Worm (Caenorhabditis elegans) whole organism, L1 larva: ENCODE results near the gene mdt-10.
A peak's percentile ranks its signal among the peaks of the same experiment; 100 is the strongest.

Experiments used
- C16A3.4 ChIP-seq: fragments of 150-350 bp; optimal IDR thresholded peaks from 2 replicates; lab custom pipeline; 2014; ENCODE audit warnings: missing biosample characterization, missing genetic modification characterization
- ceh-63 ChIP-seq: fragments of 200-800 bp; sonication (Bioruptor generic); optimal IDR thresholded peaks from 2 replicates; lab custom pipeline; 2018; ENCODE audit warnings: mild to moderate bottlenecking, missing genetic modification characterization, missing compliant biosample characterization
- ceh-82 ChIP-seq, 3 experiments: fragments of 150-350 bp in 1 of 3; sonication (generic microtip) in 2 of 3; optimal IDR thresholded peaks; 2 replicates each; lab custom pipeline; 2014 to 2017; ENCODE audit warnings: missing biosample characterization in 3 of 3, missing genetic modification characterization in 3 of 3
- ceh-88 ChIP-seq: fragments of 200-800 bp; sonication (Bioruptor generic); IDR thresholded peaks from 2 replicates; pipeline ENCODE4 v1.3.6; 2022; ENCODE audit warnings: missing genetic modification characterization, missing compliant biosample characterization
- ceh-90 ChIP-seq: sonication (generic microtip); optimal IDR thresholded peaks from 2 replicates; lab custom pipeline; 2016; ENCODE audit warnings: missing genetic modification characterization, missing compliant biosample characterization
- dpl-1 ChIP-seq, 3 experiments: fragments of 150-350 bp in 2 of 3; sonication (generic microtip) in 1 of 3; optimal IDR thresholded peaks; 2 replicates each; lab custom pipeline; 2014 to 2017; ENCODE audit warnings: missing biosample characterization in 3 of 3, missing genetic modification characterization in 3 of 3, missing genetic modification reagents in 3 of 3
- dsc-1 ChIP-seq: sonication (generic microtip); optimal IDR thresholded peaks from 2 replicates; lab custom pipeline; 2016; ENCODE audit warnings: mild to moderate bottlenecking, missing genetic modification characterization, missing compliant biosample characterization
- efl-1 ChIP-seq, 4 experiments: fragments of 150-350 bp; optimal IDR thresholded peaks in 3 of 4; peaks in 1 of 4; 1 replicate in 1 of 4; 2 replicates in 3 of 4; lab custom pipeline; 2014; ENCODE audit warnings: missing biosample characterization in 2 of 4, missing genetic modification characterization in 2 of 4, missing genetic modification reagents in 2 of 4
- egl-13 ChIP-seq: sonication (generic microtip); optimal IDR thresholded peaks from 2 replicates; lab custom pipeline; 2016; ENCODE audit warnings: missing genotype, missing genetic modification reagents, missing genetic modification characterization, missing compliant biosample characterization
- egl-27 ChIP-seq, 2 experiments: fragments of 150-350 bp in 1 of 2; sonication (generic microtip); optimal IDR thresholded peaks; 3 replicates each; lab custom pipeline; 2017 to 2018; ENCODE audit warnings: missing biosample characterization in 2 of 2, missing genetic modification characterization in 2 of 2, missing genetic modification reagents in 2 of 2
- elt-2 ChIP-seq: sonication (generic microtip); optimal IDR thresholded peaks from 2 replicates; lab custom pipeline; 2016; ENCODE audit warnings: missing genetic modification characterization, mild to moderate bottlenecking, inconsistent platforms, missing compliant biosample characterization, missing genetic modification reagents
- ets-5 ChIP-seq: fragments of 200-800 bp; sonication (Bioruptor generic); IDR thresholded peaks from 2 replicates; pipeline ENCODE4 v1.3.6; 2022; ENCODE audit warnings: missing genetic modification characterization, missing compliant biosample characterization
- fkh-10 ChIP-seq: sonication (generic microtip); optimal IDR thresholded peaks from 2 replicates; lab custom pipeline; 2017; ENCODE audit warnings: missing biosample characterization, missing genetic modification reagents, missing genetic modification characterization
- fkh-8 ChIP-seq: sonication (generic microtip); optimal IDR thresholded peaks from 2 replicates; lab custom pipeline; 2016; ENCODE audit warnings: mild to moderate bottlenecking, missing genetic modification characterization, missing compliant biosample characterization
- fos-1 ChIP-seq: fragments of 150-350 bp; optimal IDR thresholded peaks from 2 replicates; lab custom pipeline; 2014; ENCODE audit warnings: missing biosample characterization, missing genetic modification characterization
- hlh-17 ChIP-seq: fragments of 200-800 bp; sonication (Bioruptor generic); optimal IDR thresholded peaks from 2 replicates; lab custom pipeline; 2018; ENCODE audit warnings: missing genetic modification characterization, mild to moderate bottlenecking, missing compliant biosample characterization, moderate library complexity, borderline replicate concordance
- hlh-4 ChIP-seq: sonication (generic microtip); optimal IDR thresholded peaks from 2 replicates; lab custom pipeline; 2016; ENCODE audit warnings: mild to moderate bottlenecking, missing genetic modification characterization, missing compliant biosample characterization
- irx-1 ChIP-seq: sonication (generic microtip); optimal IDR thresholded peaks from 2 replicates; lab custom pipeline; 2016; ENCODE audit warnings: missing genetic modification characterization, missing compliant biosample characterization
- isw-1 ChIP-seq: fragments of 200-800 bp; sonication (Bioruptor generic); IDR thresholded peaks from 2 replicates; pipeline ENCODE4 v1.3.6; 2022; ENCODE audit warnings: missing genetic modification characterization, missing compliant biosample characterization
- lin-13 ChIP-seq: fragments of 150-350 bp; optimal IDR thresholded peaks from 2 replicates; lab custom pipeline; 2014; ENCODE audit warnings: missing biosample characterization, missing genetic modification reagents, missing genetic modification characterization
- lin-14 ChIP-seq: fragments of 200-800 bp; sonication (Bioruptor generic); optimal IDR thresholded peaks from 2 replicates; lab custom pipeline; 2018; ENCODE audit warnings: mild to moderate bottlenecking, missing genetic modification characterization, moderate library complexity, missing compliant biosample characterization
- lin-35 ChIP-seq, 2 experiments: fragments of 150-350 bp; optimal IDR thresholded peaks; 2 replicates each; lab custom pipeline; 2014; ENCODE audit warnings: missing biosample characterization in 2 of 2, missing genetic modification characterization in 2 of 2, missing genetic modification reagents in 2 of 2
- lsy-2 ChIP-seq, 2 experiments: fragments of 150-350 bp; optimal IDR thresholded peaks; 2 replicates each; lab custom pipeline; 2014; ENCODE audit warnings: missing biosample characterization in 2 of 2, missing genetic modification characterization in 2 of 2
- mep-1 ChIP-seq: fragments of 150-350 bp; optimal IDR thresholded peaks from 2 replicates; lab custom pipeline; 2014; ENCODE audit warnings: missing biosample characterization, missing genetic modification characterization
- nhr-11 ChIP-seq: fragments of 150-350 bp; optimal IDR thresholded peaks from 2 replicates; lab custom pipeline; 2014; ENCODE audit warnings: missing biosample characterization, missing genetic modification characterization
- nhr-19 ChIP-seq: fragments of 200-800 bp; sonication (Bioruptor generic); conservative IDR thresholded peaks from 2 replicates; pipeline ENCODE4 v1.3.6; 2022; ENCODE audit warnings: missing genetic modification characterization, missing compliant biosample characterization
- nhr-20 ChIP-seq: sonication (generic microtip); optimal IDR thresholded peaks from 2 replicates; lab custom pipeline; 2016; ENCODE audit warnings: mild to moderate bottlenecking, missing genetic modification characterization, missing compliant biosample characterization
- nhr-237 ChIP-seq: fragments of 150-350 bp; optimal IDR thresholded peaks from 2 replicates; lab custom pipeline; 2014; ENCODE audit warnings: missing biosample characterization, missing genetic modification characterization
- nhr-47 ChIP-seq: sonication (generic microtip); optimal IDR thresholded peaks from 2 replicates; lab custom pipeline; 2016; ENCODE audit warnings: mild to moderate bottlenecking, missing genetic modification characterization, moderate library complexity, missing compliant biosample characterization
- nhr-71 ChIP-seq: sonication (generic microtip); optimal IDR thresholded peaks from 2 replicates; lab custom pipeline; 2016; ENCODE audit warnings: mild to moderate bottlenecking, missing genetic modification characterization, moderate library complexity, missing compliant biosample characterization
- nhr-76 ChIP-seq: sonication (generic microtip); optimal IDR thresholded peaks from 2 replicates; lab custom pipeline; 2017; ENCODE audit warnings: missing biosample characterization, missing genetic modification characterization
- nhr-85 ChIP-seq: sonication (generic microtip); peaks from one replicate; lab custom pipeline; 2016; ENCODE audit warnings: missing genetic modification characterization, inconsistent platforms, missing compliant biosample characterization
- pax-3 ChIP-seq: fragments of 200-800 bp; sonication (Bioruptor generic); optimal IDR thresholded peaks from 2 replicates; lab custom pipeline; 2018; ENCODE audit warnings: mild to moderate bottlenecking, missing genetic modification characterization, moderate library complexity, missing compliant biosample characterization
- rnt-1 ChIP-seq: sonication (generic microtip); optimal IDR thresholded peaks from 2 replicates; lab custom pipeline; 2016; ENCODE audit warnings: mild to moderate bottlenecking, missing genetic modification characterization, moderate library complexity, missing compliant biosample characterization
- skn-1 ChIP-seq: fragments of 150-350 bp; optimal IDR thresholded peaks from 2 replicates; lab custom pipeline; 2014; ENCODE audit warnings: missing biosample characterization, missing genetic modification characterization
- snpc-4 ChIP-seq: fragments of 150-350 bp; optimal IDR thresholded peaks from 2 replicates; lab custom pipeline; 2014; ENCODE audit warnings: missing biosample characterization, missing genetic modification characterization
- snu-23 ChIP-seq: sonication (generic microtip); optimal IDR thresholded peaks from 2 replicates; lab custom pipeline; 2016; ENCODE audit warnings: missing genetic modification characterization, missing compliant biosample characterization
- sox-4 ChIP-seq: sonication (generic microtip); optimal IDR thresholded peaks from 2 replicates; lab custom pipeline; 2016; ENCODE audit warnings: missing genetic modification characterization, missing compliant biosample characterization
- tbx-2 ChIP-seq: sonication (generic microtip); optimal IDR thresholded peaks from 2 replicates; lab custom pipeline; 2016; ENCODE audit warnings: missing genetic modification characterization, missing compliant biosample characterization
- unc-62 ChIP-seq: fragments of 150-350 bp; optimal IDR thresholded peaks from 2 replicates; lab custom pipeline; 2014; ENCODE audit warnings: missing biosample characterization, missing genetic modification reagents, missing genetic modification characterization
- unc-98 ChIP-seq: fragments of 200-800 bp; sonication (Bioruptor generic); IDR thresholded peaks from 2 replicates; pipeline ENCODE4 v1.3.6; 2022; ENCODE audit warnings: missing genetic modification characterization, missing compliant biosample characterization
- xbp-1 ChIP-seq: sonication (generic microtip); optimal IDR thresholded peaks from 2 replicates; lab custom pipeline; 2016; ENCODE audit warnings: missing genetic modification characterization, missing compliant biosample characterization
- zip-4 ChIP-seq: fragments of 200-800 bp; sonication (Bioruptor generic); optimal IDR thresholded peaks from 2 replicates; lab custom pipeline; 2018; ENCODE audit warnings: mild to moderate bottlenecking, missing genetic modification characterization, moderate library complexity, missing compliant biosample characterization
- ztf-11 ChIP-seq, 2 experiments: sonication (generic microtip); optimal IDR thresholded peaks; 2 replicates each; lab custom pipeline; 2016 to 2017; ENCODE audit warnings: missing genetic modification characterization in 2 of 2, missing biosample characterization in 1 of 2, missing compliant biosample characterization in 1 of 2
- ztf-4 ChIP-seq: fragments of 150-350 bp; optimal IDR thresholded peaks from 2 replicates; lab custom pipeline; 2014; ENCODE audit warnings: missing biosample characterization, missing genetic modification characterization

The mdt-10 gene

ce11 chrII:7889321-7889720 lies 34.5 kb upstream of the mdt-10 start:
- TF ChIP-seq elt-2 (tag; lab: Kevin White, UChicago) (peak; percentile 57), isw-1 (GFP tag; lab: Robert Waterston, UW) (no peak), lin-35 (GFP tag; optimal IDR thresholded peaks at IDR 0.05; lab: Kevin White, UChicago) (peak in 1 of 2 experiments; percentile 11), pax-3 (no peak), nhr-237 (no peak), ztf-11 (tag; optimal IDR thresholded peaks at IDR 0.05; lab: Kevin White, UChicago) (no peak)
- TF ChIP-seq, all 84 proteins: peak for 2

DNA sequence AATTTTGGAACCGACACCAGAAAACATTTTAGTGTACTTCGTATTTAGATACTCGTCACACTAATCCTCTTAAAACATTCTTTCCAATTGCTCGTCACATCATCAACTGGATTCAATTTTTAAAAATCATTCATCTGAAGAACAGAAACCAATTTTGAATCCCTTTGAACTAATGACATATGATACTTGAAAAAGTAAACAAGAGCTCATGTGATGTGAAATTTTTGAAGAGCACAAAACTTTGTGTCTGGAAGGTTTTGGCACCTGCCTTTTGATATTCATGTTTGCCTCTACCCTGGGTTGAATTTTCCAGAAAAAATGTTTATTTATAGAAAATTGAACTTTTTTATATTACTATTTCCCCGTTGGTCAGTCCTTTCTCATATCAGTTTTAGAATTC lies 33.9 kb upstream of the mdt-10 start:
- peak; percentile 5 to 12 for TF ChIP-seq lin-35 (GFP tag; optimal IDR thresholded peaks at IDR 0.05; lab: Kevin White, UChicago)
- TF ChIP-seq mep-1 (tag; lab: Kevin White, UChicago), result peak; percentile 11
- no peak for TF ChIP-seq rnt-1
- peak; percentile 49 for TF ChIP-seq nhr-20 (tag; lab: Kevin White, UChicago)
- peak; percentile 44 for TF ChIP-seq lin-14 (GFP tag; lab: Kevin White, UChicago)
- peak; percentile 0 to 28 for TF ChIP-seq lsy-2 (tag; optimal IDR thresholded peaks at IDR 0.05; lab: Kevin White, UChicago)
- peak; percentile 22 for TF ChIP-seq snu-23 (GFP tag; lab: Kevin White, UChicago)
- no peak for TF ChIP-seq unc-98 (GFP tag; lab: Robert Waterston, UW)
- TF ChIP-seq xbp-1, result peak; percentile 8
- TF ChIP-seq nhr-85 (tag; lab: Kevin White, UChicago), result no peak
- no peak for TF ChIP-seq pax-3
- TF ChIP-seq nhr-19 (GFP tag; lab: Robert Waterston, UW), result 0 out of 2 replicates have a peak, but pooled peaks have one; percentile 3
- peak; percentile 52 for TF ChIP-seq nhr-47 (tag; lab: Kevin White, UChicago)
- TF ChIP-seq hlh-4, result peak; percentile 2
- TF ChIP-seq irx-1 (tag; lab: Kevin White, UChicago), result peak; percentile 24
- peak; percentile 63 for TF ChIP-seq fkh-8 (tag; lab: Kevin White, UChicago)
- peak; percentile 67 for TF ChIP-seq nhr-71 (tag; lab: Kevin White, UChicago)
- no peak for TF ChIP-seq ets-5
- TF ChIP-seq efl-1 (optimal IDR thresholded peaks at IDR 0.05; lab: Kevin White, UChicago), result peak in 1 of 2 experiments; percentile 17
- no peak for TF ChIP-seq efl-1 (GFP tag; optimal IDR thresholded peaks at IDR 0.05 in 1 of 2; lab: Kevin White, UChicago)
- no peak for TF ChIP-seq hlh-17 (GFP tag; lab: Kevin White, UChicago)
- TF ChIP-seq elt-2 (tag; lab: Kevin White, UChicago), result peak; percentile 61
- TF ChIP-seq lin-13 (GFP tag; lab: Kevin White, UChicago), result peak; percentile 23

DNA sequence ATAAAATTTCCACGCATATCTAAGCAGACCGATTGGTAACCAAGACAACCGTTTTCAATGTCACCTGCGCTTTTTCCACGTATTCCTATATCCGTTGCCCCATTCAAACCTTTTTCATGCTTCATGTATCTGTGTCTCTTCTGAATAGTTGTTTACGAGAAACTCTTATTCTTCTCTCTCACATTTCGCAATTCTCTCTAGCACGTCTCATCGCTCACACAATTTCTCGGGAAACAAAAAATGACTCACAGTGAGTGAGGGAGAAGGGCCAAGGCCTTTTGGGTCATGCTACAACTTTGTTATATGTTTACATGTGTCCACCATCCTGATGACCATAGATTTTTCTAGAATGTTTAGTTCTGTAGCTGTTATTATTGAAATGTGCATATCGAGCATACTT lies 32.5 kb upstream of the mdt-10 start:
- TF ChIP-seq ztf-4 (tag; lab: Kevin White, UChicago) (peak; percentile 46), nhr-11 (tag; lab: Kevin White, UChicago) (peak; percentile 42), hlh-4 (no peak), lin-14 (GFP tag; lab: Kevin White, UChicago) (peak; percentile 86), zip-4 (GFP tag; lab: Kevin White, UChicago) (peak; percentile 57), snpc-4 (tag; lab: Kevin White, UChicago) (peak; percentile 28), dpl-1 (GFP tag; optimal IDR thresholded peaks at IDR 0.05; lab: Kevin White, UChicago) (peak in 1 of 3 experiments; percentile 17), mep-1 (tag; lab: Kevin White, UChicago) (peak; percentile 82), ceh-88 (no peak), efl-1 (optimal IDR thresholded peaks at IDR 0.05; lab: Kevin White, UChicago) (peak; percentile 14 to 37), efl-1 (GFP tag; optimal IDR thresholded peaks at IDR 0.05 in 1 of 2; lab: Kevin White, UChicago) (no peak), sox-4 (peak; percentile 22), nhr-71 (tag; lab: Kevin White, UChicago) (peak; percentile 83), ceh-63 (no peak), tbx-2 (tag; lab: Kevin White, UChicago) (no peak), nhr-47 (tag; lab: Kevin White, UChicago) (peak; percentile 70), lin-35 (GFP tag; optimal IDR thresholded peaks at IDR 0.05; lab: Kevin White, UChicago) (peak in 1 of 2 experiments; percentile 38), rnt-1 (peak; percentile 33), unc-62 (GFP tag; lab: Kevin White, UChicago) (no peak), fos-1 (peak; percentile 67), egl-27 (tag; optimal IDR thresholded peaks at IDR 0.05; lab: Kevin White, UChicago) (peak; percentile 7 to 11), skn-1 (tag; lab: Kevin White, UChicago) (peak; percentile 70), ceh-90 (no peak), C16A3.4 (tag; lab: Kevin White, UChicago) (peak; percentile 9), ceh-82 (tag; optimal IDR thresholded peaks at IDR 0.05; lab: Kevin White, UChicago) (peak in 2 of 3 experiments; percentile 9 to 63), unc-98 (GFP tag; lab: Robert Waterston, UW) (no peak), snu-23 (GFP tag; lab: Kevin White, UChicago) (peak; percentile 56), nhr-19 (GFP tag; lab: Robert Waterston, UW) (no peak), dsc-1 (tag; lab: Kevin White, UChicago) (peak; percentile 16), fkh-8 (tag; lab: Kevin White, UChicago) (peak; percentile 98), egl-13 (tag; lab: Kevin White, UChicago) (no peak), nhr-76 (no peak), fkh-10 (GFP tag; lab: Kevin White, UChicago) (peak; percentile 25), xbp-1 (peak; percentile 31), nhr-237 (peak; percentile 25)
